Worm (Caenorhabditis elegans): ENCODE measurements around the gene F47C12.13.

DNA sequence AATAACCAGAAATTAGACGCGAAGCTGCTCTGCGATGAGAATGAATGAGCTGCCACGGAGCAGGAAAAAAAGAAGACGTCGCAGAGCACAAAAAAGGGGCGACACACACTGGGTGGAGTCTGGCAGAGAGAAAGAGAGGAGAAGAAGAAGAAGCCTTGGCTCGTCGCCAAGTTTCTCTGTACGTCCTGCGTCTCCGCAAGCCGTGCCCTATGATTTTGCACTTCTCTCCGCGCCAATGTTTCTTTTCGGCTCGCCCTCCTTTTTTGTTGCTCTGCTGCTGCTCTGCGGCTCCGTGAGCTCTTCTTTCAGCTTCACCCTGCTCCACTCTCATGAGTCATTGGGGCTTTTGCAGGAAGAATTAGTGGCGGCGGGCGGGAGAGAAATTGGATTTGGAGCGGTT lies 40.7 kb upstream of the F47C12.13 start, which contains the start of gene hlh-30:
- no peak for TF ChIP-seq hlh-12 (tag; optimal IDR thresholded peaks at IDR 0.05)
- TF ChIP-seq snpc-4 (GFP tag; optimal IDR thresholded peaks at IDR 0.05) = no peak
- no peak for TF ChIP-seq snpc-4 (tag; optimal IDR thresholded peaks at IDR 0.05)
- TF ChIP-seq nhr-120 (GFP tag; IDR thresholded peaks at IDR 0.05) = no peak
- no peak for TF ChIP-seq lsl-1 (GFP tag; optimal IDR thresholded peaks at IDR 0.05)
- no peak for TF ChIP-seq dpl-1 (GFP tag; optimal IDR thresholded peaks at IDR 0.05)
- TF ChIP-seq F57A8.1 (GFP tag; optimal IDR thresholded peaks at IDR 0.05) = no peak
